Fruit fly (Drosophila melanogaster) whole organism, adult: ENCODE measurements around the gene CG4988.

Experiments used
- CG11617 ChIP-seq: fragments of 200-800 bp; sonication (Bioruptor generic); optimal IDR thresholded peaks from 2 replicates; lab custom pipeline; 2017; ENCODE audit warnings: mild to moderate bottlenecking, missing biosample characterization, missing genetic modification reagents, missing genetic modification characterization
- CG12768 ChIP-seq: fragments of 200-800 bp; sonication (Bioruptor generic); optimal IDR thresholded peaks from 2 replicates; lab custom pipeline; 2017; ENCODE audit warnings: missing biosample characterization, missing genetic modification characterization, mild to moderate bottlenecking, moderate library complexity, missing genetic modification reagents
- CG14711 ChIP-seq: fragments of 200-800 bp; sonication (Bioruptor generic); optimal IDR thresholded peaks from 2 replicates; lab custom pipeline; 2018; ENCODE audit warnings: missing biosample characterization, mild to moderate bottlenecking, missing genetic modification characterization, moderate library complexity
- CG1620 ChIP-seq: fragments of 200-800 bp; sonication (Bioruptor generic); optimal IDR thresholded peaks from 2 replicates; lab custom pipeline; 2016; ENCODE audit warnings: missing biosample characterization, missing genetic modification characterization
- CG33017 ChIP-seq: fragments of 200-800 bp; sonication (Bioruptor generic); optimal IDR thresholded peaks from 2 replicates; lab custom pipeline; 2018; ENCODE audit warnings: missing biosample characterization, mild to moderate bottlenecking, missing genetic modification characterization, moderate library complexity
- CG5204 ChIP-seq: fragments of 200-800 bp; sonication (Bioruptor generic); optimal IDR thresholded peaks from 2 replicates; lab custom pipeline; 2016; ENCODE audit warnings: missing biosample characterization, missing genetic modification characterization
- CG7045 ChIP-seq: fragments of 200-800 bp; sonication (Bioruptor generic); optimal IDR thresholded peaks from 2 replicates; lab custom pipeline; 2017; ENCODE audit warnings: missing biosample characterization, mild to moderate bottlenecking, missing genetic modification characterization
- CG7101 ChIP-seq: fragments of 200-800 bp; sonication (Bioruptor generic); optimal IDR thresholded peaks from 2 replicates; lab custom pipeline; 2018; ENCODE audit warnings: missing biosample characterization, mild to moderate bottlenecking, missing genetic modification characterization, moderate library complexity
- Clk ChIP-seq: fragments of 200-800 bp; sonication (Bioruptor generic); optimal IDR thresholded peaks from 2 replicates; lab custom pipeline; 2017; ENCODE audit warnings: missing biosample characterization, missing genetic modification characterization
- Crg-1 ChIP-seq: fragments of 200-800 bp; sonication (Bioruptor generic); optimal IDR thresholded peaks from 2 replicates; lab custom pipeline; 2016; ENCODE audit warnings: missing biosample characterization, missing genetic modification characterization
- Hr96 ChIP-seq: fragments of 200-800 bp; sonication (Bioruptor generic); optimal IDR thresholded peaks from 2 replicates; lab custom pipeline; 2016; ENCODE audit warnings: missing biosample characterization, missing genetic modification characterization
- Mnt ChIP-seq: fragments of 200-800 bp; sonication (Bioruptor generic); optimal IDR thresholded peaks from 2 replicates; lab custom pipeline; 2016; ENCODE audit warnings: missing biosample characterization, mild to moderate bottlenecking, missing genetic modification characterization
- bab1 ChIP-seq: fragments of 200-800 bp; sonication (Bioruptor generic); optimal IDR thresholded peaks from 3 replicates; lab custom pipeline; 2019; ENCODE audit warnings: missing biosample characterization, mild to moderate bottlenecking, missing genetic modification characterization, moderate library complexity
- cic ChIP-seq: fragments of 200-800 bp; sonication (Bioruptor generic); optimal IDR thresholded peaks from 2 replicates; lab custom pipeline; 2017; ENCODE audit warnings: missing biosample characterization, mild to moderate bottlenecking, missing genetic modification characterization, moderate library complexity
- cnc ChIP-seq, 2 experiments: fragments of >200 bp; optimal IDR thresholded peaks; 2 replicates each; lab custom pipeline; 2017
- kay ChIP-seq: fragments of 200-800 bp; sonication (Bioruptor generic); peaks from one replicate; lab custom pipeline; 2016; ENCODE audit warnings: missing biosample characterization, missing genetic modification characterization, borderline replicate concordance
- ovo ChIP-seq: fragments of 200-800 bp; sonication (Bioruptor generic); optimal IDR thresholded peaks from 2 replicates; lab custom pipeline; 2016; ENCODE audit warnings: missing biosample characterization, missing genetic modification characterization
- pad ChIP-seq: fragments of 200-800 bp; sonication (Bioruptor generic); optimal IDR thresholded peaks from 3 replicates; lab custom pipeline; 2017; ENCODE audit warnings: missing biosample characterization, missing genetic modification characterization, mild to moderate bottlenecking, moderate library complexity, missing genetic modification reagents
- tj ChIP-seq: fragments of 200-800 bp; sonication (Bioruptor generic); optimal IDR thresholded peaks from 3 replicates; lab custom pipeline; 2017; ENCODE audit warnings: missing biosample characterization, mild to moderate bottlenecking, missing genetic modification characterization, moderate library complexity
- toe ChIP-seq: fragments of 200-800 bp; sonication (Bioruptor generic); optimal IDR thresholded peaks from 2 replicates; lab custom pipeline; 2016; ENCODE audit warnings: missing biosample characterization, missing genetic modification characterization

Gene CG4988

DNA sequence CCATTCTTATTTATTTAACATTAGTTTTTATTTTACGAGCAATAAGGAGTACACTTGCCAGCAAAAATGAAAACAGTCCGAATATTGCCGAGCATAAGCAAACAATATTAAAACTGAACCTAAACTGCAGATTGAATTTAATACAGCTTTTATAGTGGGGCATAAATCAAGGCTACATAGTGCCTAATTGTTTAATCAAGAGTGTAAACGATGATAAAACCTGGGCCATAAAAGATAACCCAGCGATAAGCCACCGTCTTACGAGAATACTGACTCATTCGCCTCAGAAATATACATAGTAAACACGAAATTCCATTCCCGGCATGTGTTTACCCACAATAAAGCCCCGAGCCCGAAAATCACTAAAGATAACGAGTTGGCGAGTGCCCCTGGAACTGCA is 41.4 kb downstream of the CG4988 start:
- TF ChIP-seq bab1 (GFP tag; lab: Kevin White, UChicago) = no peak
- peak; percentile 44 for TF ChIP-seq CG14711 (tag; lab: Kevin White, UChicago)
- TF ChIP-seq CG7045 = peak; percentile 79
- TF ChIP-seq cic = peak; percentile 61
- peak; percentile 47 for TF ChIP-seq CG7101
- no peak for TF ChIP-seq CG5204 (GFP tag; lab: Kevin White, UChicago)
- TF ChIP-seq CG12768 (GFP tag; lab: Kevin White, UChicago) = peak; percentile 38
- TF ChIP-seq toe (GFP tag; lab: Kevin White, UChicago) = no peak
- TF ChIP-seq CG11617 (GFP tag; lab: Kevin White, UChicago) = peak; percentile 35
- TF ChIP-seq cnc (optimal IDR thresholded peaks at IDR 0.05; lab: Kevin White, UChicago) = no peak
- TF ChIP-seq Crg-1 (GFP tag; lab: Kevin White, UChicago) = no peak
- peak; percentile 26 for TF ChIP-seq CG33017 (tag; lab: Kevin White, UChicago)
- peak; percentile 2 for TF ChIP-seq Hr96 (GFP tag; lab: Kevin White, UChicago)
- TF ChIP-seq CG1620 (GFP tag; lab: Kevin White, UChicago) = no peak
- peak; percentile 23 for TF ChIP-seq tj (GFP tag; lab: Kevin White, UChicago)
- no peak for TF ChIP-seq Clk
- no peak for TF ChIP-seq Mnt
- peak; percentile 6 for TF ChIP-seq ovo
- TF ChIP-seq pad (GFP tag; lab: Kevin White, UChicago) = peak; percentile 20
- TF ChIP-seq kay (GFP tag; lab: Kevin White, UChicago) = peak; percentile 77

DNA sequence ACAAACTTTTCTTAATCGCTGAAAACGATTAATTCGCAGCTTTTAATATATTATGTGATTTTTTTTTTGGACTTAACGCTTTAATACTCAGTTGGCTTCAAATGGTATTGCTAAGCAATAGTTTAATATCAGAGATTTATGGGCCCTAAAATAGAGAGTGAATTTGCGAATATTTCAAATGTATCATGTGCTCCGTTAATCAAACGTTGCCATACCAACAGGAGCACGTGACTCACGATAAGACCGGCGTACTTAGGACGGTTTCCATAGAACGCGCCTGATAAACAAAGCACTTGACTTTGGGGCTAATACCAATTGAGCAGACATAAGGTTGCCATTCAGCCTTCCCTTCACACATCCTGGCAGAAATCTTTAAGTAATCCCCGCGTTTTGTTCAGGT is 43.0 kb downstream of the CG4988 start:
- TF ChIP-seq CG12768 (GFP tag; lab: Kevin White, UChicago) = no peak
- TF ChIP-seq Crg-1 (GFP tag; lab: Kevin White, UChicago) = no peak
- no peak for TF ChIP-seq CG33017 (tag; lab: Kevin White, UChicago)
- no peak for TF ChIP-seq CG14711 (tag; lab: Kevin White, UChicago)
- no peak for TF ChIP-seq pad (GFP tag; lab: Kevin White, UChicago)
- TF ChIP-seq kay (GFP tag; lab: Kevin White, UChicago) = no peak
- TF ChIP-seq cnc (optimal IDR thresholded peaks at IDR 0.05; lab: Kevin White, UChicago) = no peak
- no peak for TF ChIP-seq CG7101
- TF ChIP-seq CG1620 (GFP tag; lab: Kevin White, UChicago) = no peak
- TF ChIP-seq ovo = no peak
- no peak for TF ChIP-seq bab1 (GFP tag; lab: Kevin White, UChicago)
- no peak for TF ChIP-seq Mnt
- TF ChIP-seq CG5204 (GFP tag; lab: Kevin White, UChicago) = no peak
- no peak for TF ChIP-seq Clk
- no peak for TF ChIP-seq cic
- TF ChIP-seq CG11617 (GFP tag; lab: Kevin White, UChicago) = no peak

DNA sequence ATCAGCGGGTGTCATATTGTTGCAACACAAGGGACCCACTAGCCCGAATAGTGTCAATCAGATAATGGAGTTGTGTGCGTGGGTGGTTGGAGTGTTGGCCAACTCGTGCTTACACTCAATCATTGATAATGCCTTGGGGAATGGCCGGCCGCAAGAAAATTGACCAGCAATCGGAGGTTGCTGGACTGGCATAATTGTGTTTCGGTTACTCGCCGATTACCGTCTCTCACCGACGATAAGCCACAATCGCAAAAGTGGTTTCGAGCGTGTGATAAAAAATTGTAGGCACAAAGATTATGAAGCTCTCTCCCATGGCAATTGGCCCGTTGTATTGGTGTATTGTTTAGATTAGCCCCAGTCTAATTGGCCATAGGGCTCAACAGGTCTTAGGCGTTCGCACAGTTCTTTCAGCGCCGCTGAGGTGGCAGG is 44.0 kb downstream of the CG4988 start, which contains the start of gene Vha100-5:
Vha100-5 (plus strand) TSS at position 395 of the 429 bp plus-strand sequence.
- TF ChIP-seq CG1620 (GFP tag; lab: Kevin White, UChicago) (no peak), CG33017 (tag; lab: Kevin White, UChicago) (peak; percentile 10), Crg-1 (GFP tag; lab: Kevin White, UChicago) (no peak), bab1 (GFP tag; lab: Kevin White, UChicago) (no peak), toe (GFP tag; lab: Kevin White, UChicago) (no peak), ovo (no peak), Hr96 (GFP tag; lab: Kevin White, UChicago) (no peak), CG12768 (GFP tag; lab: Kevin White, UChicago) (no peak), CG7045 (no peak), cic (no peak), pad (GFP tag; lab: Kevin White, UChicago) (no peak), kay (GFP tag; lab: Kevin White, UChicago) (no peak), CG14711 (tag; lab: Kevin White, UChicago) (no peak), Mnt (peak; percentile 10), CG7101 (no peak), cnc (optimal IDR thresholded peaks at IDR 0.05; lab: Kevin White, UChicago) (no peak)

DNA sequence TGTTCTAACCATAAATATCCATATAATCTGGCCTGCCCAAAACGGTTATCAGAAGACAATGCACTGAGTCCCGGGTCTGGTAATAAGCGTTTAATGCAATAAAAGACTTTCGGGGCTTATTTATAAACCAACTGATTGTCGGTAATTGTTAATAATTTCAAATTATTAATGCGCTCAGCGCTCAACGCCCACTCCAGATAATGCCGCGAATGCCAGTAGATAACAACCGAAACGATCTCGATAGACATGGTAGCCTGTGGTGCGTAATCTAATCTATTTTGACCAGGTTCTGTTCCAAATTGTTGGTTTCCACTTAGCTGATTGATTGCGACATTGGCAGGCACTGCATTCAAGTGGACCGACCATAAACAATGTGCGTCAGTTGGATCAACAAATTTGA is 46.0 kb downstream of the CG4988 start:
- no peak for TF ChIP-seq Crg-1 (GFP tag; lab: Kevin White, UChicago)
- TF ChIP-seq pad (GFP tag; lab: Kevin White, UChicago) = no peak
- TF ChIP-seq CG7045 = peak; percentile 38
- no peak for TF ChIP-seq Hr96 (GFP tag; lab: Kevin White, UChicago)
- TF ChIP-seq kay (GFP tag; lab: Kevin White, UChicago) = no peak
- TF ChIP-seq CG11617 (GFP tag; lab: Kevin White, UChicago) = no peak
- no peak for TF ChIP-seq CG14711 (tag; lab: Kevin White, UChicago)
- no peak for TF ChIP-seq CG12768 (GFP tag; lab: Kevin White, UChicago)
- peak; percentile 15 for TF ChIP-seq cic
- no peak for TF ChIP-seq CG7101
- no peak for TF ChIP-seq ovo
- TF ChIP-seq Clk = no peak
